Worm (Caenorhabditis elegans) whole organism, L3 larva: Measurements from ENCODE around the gene elli-1.
"Not testable (repeated sequence)": the region's sequence is repeated elsewhere in the genome, so short reads cannot be mapped to it uniquely, and the experiment has no call there.

Source experiments
- R02D3.7 ChIP-seq: fragments of 150-350 bp; optimal IDR thresholded peaks from 2 replicates; lab custom pipeline; 2014; ENCODE audit warnings: missing biosample characterization, missing genetic modification characterization
- aly-2 ChIP-seq: fragments of 150-350 bp; optimal IDR thresholded peaks from 2 replicates; lab custom pipeline; 2014; ENCODE audit warnings: missing biosample characterization, missing genetic modification characterization
- ama-1 ChIP-seq: fragments of 150-350 bp; optimal IDR thresholded peaks from 2 replicates; lab custom pipeline; 2018
- ceh-82 ChIP-seq: fragments of 150-350 bp; optimal IDR thresholded peaks from 2 replicates; lab custom pipeline; 2014; ENCODE audit warnings: missing biosample characterization, missing genetic modification characterization
- ceh-9 ChIP-seq: sonication (generic microtip); optimal IDR thresholded peaks from 2 replicates; lab custom pipeline; 2018; ENCODE audit warnings: missing biosample characterization, missing genetic modification characterization
- daf-12 ChIP-seq: fragments of 150-350 bp; optimal IDR thresholded peaks from 2 replicates; lab custom pipeline; 2014; ENCODE audit warnings: missing biosample characterization, missing genetic modification reagents, missing genetic modification characterization
- egl-27 ChIP-seq: sonication (generic microtip); optimal IDR thresholded peaks from 4 replicates; lab custom pipeline; 2017; ENCODE audit warnings: missing biosample characterization, missing genetic modification reagents, missing genetic modification characterization
- egl-5 ChIP-seq: fragments of 150-350 bp; optimal IDR thresholded peaks from 2 replicates; lab custom pipeline; 2017; ENCODE audit warnings: missing biosample characterization, missing genetic modification reagents, missing genetic modification characterization, inconsistent platforms
- elt-3 ChIP-seq, 3 experiments: fragments of 150-350 bp in 1 of 3; sonication (generic microtip) in 2 of 3; optimal IDR thresholded peaks; 2 replicates in 2 of 3; 4 replicates in 1 of 3; lab custom pipeline; 2014 to 2017; ENCODE audit warnings: missing biosample characterization in 3 of 3, missing genetic modification characterization in 3 of 3
- eor-1 ChIP-seq, 2 experiments: fragments of 150-350 bp; optimal IDR thresholded peaks; 2 replicates each; lab custom pipeline; 2014 to 2018; ENCODE audit warnings: missing biosample characterization in 2 of 2, missing genetic modification characterization in 2 of 2
- fkh-10 ChIP-seq: sonication (generic microtip); optimal IDR thresholded peaks from 2 replicates; lab custom pipeline; 2017; ENCODE audit warnings: missing biosample characterization, missing genetic modification reagents, missing genetic modification characterization
- fkh-2 ChIP-seq: fragments of 150-350 bp; optimal IDR thresholded peaks from 2 replicates; lab custom pipeline; 2014; ENCODE audit warnings: missing biosample characterization, missing genetic modification reagents, missing genetic modification characterization
- jun-1 ChIP-seq: fragments of 150-350 bp; optimal IDR thresholded peaks from 2 replicates; lab custom pipeline; 2014; ENCODE audit warnings: missing biosample characterization, missing genetic modification reagents, missing genetic modification characterization
- lin-15B ChIP-seq: fragments of 150-350 bp; optimal IDR thresholded peaks from 2 replicates; lab custom pipeline; 2014; ENCODE audit warnings: missing biosample characterization, missing genetic modification characterization
- lin-39 ChIP-seq: fragments of 150-350 bp; optimal IDR thresholded peaks from 2 replicates; lab custom pipeline; 2018; ENCODE audit warnings: missing biosample characterization, missing genetic modification reagents, missing genetic modification characterization
- lsy-12 ChIP-seq: sonication (generic microtip); optimal IDR thresholded peaks from 2 replicates; lab custom pipeline; 2016; ENCODE audit warnings: mild to moderate bottlenecking, missing genetic modification characterization, missing compliant biosample characterization
- mdl-1 ChIP-seq: fragments of 150-350 bp; optimal IDR thresholded peaks from 2 replicates; lab custom pipeline; 2014; ENCODE audit warnings: missing biosample characterization, missing genetic modification characterization
- mml-1 ChIP-seq: fragments of 150-350 bp; sonication (generic microtip); optimal IDR thresholded peaks from 3 replicates; lab custom pipeline; 2014; ENCODE audit warnings: missing biosample characterization, missing genetic modification characterization
- nfya-1 ChIP-seq: sonication (generic microtip); optimal IDR thresholded peaks from 2 replicates; lab custom pipeline; 2017; ENCODE audit warnings: missing genetic modification characterization, mild to moderate bottlenecking, missing compliant biosample characterization, antibody characterized with exemption, moderate library complexity; ENCODE audit not compliant: insufficient read depth
- nhr-12 ChIP-seq: fragments of 150-350 bp; optimal IDR thresholded peaks from 2 replicates; lab custom pipeline; 2014; ENCODE audit warnings: missing biosample characterization, missing genetic modification characterization
- nhr-23 ChIP-seq: fragments of 150-350 bp; optimal IDR thresholded peaks from 2 replicates; lab custom pipeline; 2014; ENCODE audit warnings: missing biosample characterization, missing genetic modification reagents, missing genetic modification characterization
- nhr-25 ChIP-seq: sonication (generic microtip); optimal IDR thresholded peaks from 2 replicates; lab custom pipeline; 2017; ENCODE audit warnings: missing biosample characterization, missing genetic modification characterization
- nhr-28 ChIP-seq: fragments of 150-350 bp; optimal IDR thresholded peaks from 2 replicates; lab custom pipeline; 2014; ENCODE audit warnings: missing biosample characterization, missing genetic modification characterization
- nhr-43 ChIP-seq: sonication (generic microtip); optimal IDR thresholded peaks from 2 replicates; lab custom pipeline; 2016; ENCODE audit warnings: mild to moderate bottlenecking, missing genetic modification characterization, missing compliant biosample characterization; ENCODE audit not compliant: poor library complexity, severe bottlenecking
- nhr-67 ChIP-seq: fragments of 150-350 bp; optimal IDR thresholded peaks from 2 replicates; lab custom pipeline; 2014; ENCODE audit warnings: missing biosample characterization, missing genetic modification characterization
- nhr-76 ChIP-seq: fragments of 150-350 bp; sonication (generic microtip); optimal IDR thresholded peaks from 5 replicates; lab custom pipeline; 2014; ENCODE audit warnings: missing biosample characterization, missing genetic modification characterization
- nhr-77 ChIP-seq: fragments of 150-350 bp; optimal IDR thresholded peaks from 2 replicates; lab custom pipeline; 2014; ENCODE audit warnings: missing biosample characterization, missing genetic modification characterization
- snpc-4 ChIP-seq: fragments of 150-350 bp; optimal IDR thresholded peaks from 2 replicates; lab custom pipeline; 2014; ENCODE audit warnings: missing biosample characterization, missing genetic modification characterization
- tbx-2 ChIP-seq: sonication (generic microtip); optimal IDR thresholded peaks from 2 replicates; lab custom pipeline; 2016; ENCODE audit warnings: mild to moderate bottlenecking, missing genetic modification characterization, missing compliant biosample characterization
- unc-39 ChIP-seq: sonication (generic microtip); optimal IDR thresholded peaks from 4 replicates; lab custom pipeline; 2017; ENCODE audit warnings: missing biosample characterization, missing genetic modification characterization
- unc-62 ChIP-seq: fragments of 150-350 bp; sonication (generic microtip); optimal IDR thresholded peaks from 4 replicates; lab custom pipeline; 2014; ENCODE audit warnings: missing biosample characterization, missing genetic modification reagents, missing genetic modification characterization
- zag-1 ChIP-seq: fragments of 150-350 bp; optimal IDR thresholded peaks from 2 replicates; lab custom pipeline; 2014; ENCODE audit warnings: missing biosample characterization, missing genetic modification characterization
- ztf-11 ChIP-seq: fragments of 150-350 bp; optimal IDR thresholded peaks from 2 replicates; lab custom pipeline; 2014; ENCODE audit warnings: missing biosample characterization, missing genetic modification characterization
- ztf-4 ChIP-seq: fragments of 150-350 bp; optimal IDR thresholded peaks from 2 replicates; lab custom pipeline; 2014; ENCODE audit warnings: missing biosample characterization, missing genetic modification characterization

Gene elli-1

ce11 chrIV:8724907-8725306 is 29.7 kb downstream of the elli-1 start:
- TF ChIP-seq fkh-10 (GFP tag; lab: Kevin White, UChicago) = no peak
- TF ChIP-seq elt-3 (tag; optimal IDR thresholded peaks at IDR 0.05; lab: Kevin White, UChicago) = no peak
- TF ChIP-seq nhr-12 (tag; lab: Kevin White, UChicago) = no peak
- TF ChIP-seq nhr-76 (tag; lab: Kevin White, UChicago) = no peak

- TF ChIP-seq egl-5 (no peak), lin-15B (no peak), nhr-12 (tag; lab: Kevin White, UChicago) (no peak), tbx-2 (tag; lab: Kevin White, UChicago) (no peak), nhr-77 (no peak), ceh-9 (tag; lab: Kevin White, UChicago) (no peak), zag-1 (tag; lab: Kevin White, UChicago) (no peak), nhr-25 (no peak), nhr-23 (tag; lab: Kevin White, UChicago) (no peak), lsy-12 (tag; lab: Kevin White, UChicago) (no peak), nfya-1 (no peak), lin-39 (tag; lab: Kevin White, UChicago) (no peak), unc-62 (GFP tag; lab: Kevin White, UChicago) (no peak), daf-12 (tag; lab: Kevin White, UChicago) (no peak), nhr-28 (tag; lab: Kevin White, UChicago) (no peak), ztf-11 (no peak), fkh-2 (tag; lab: Kevin White, UChicago) (no peak), R02D3.7 (tag; lab: Kevin White, UChicago) (no peak), mdl-1 (tag; lab: Kevin White, UChicago) (no peak)
Observed at ce11 chrIV:8723720-8724119, 30.9 kb downstream of the elli-1 start, which contains the start of gene F21D5.9. TSS of gene F21D5.9 (plus strand) at chrIV:8724020.

ce11 chrIV:8722801-8723200 is 31.8 kb downstream of the elli-1 start:
- no peak for TF ChIP-seq fkh-10 (GFP tag; lab: Kevin White, UChicago)
- TF ChIP-seq R02D3.7 (tag; lab: Kevin White, UChicago) = no peak
- no peak for TF ChIP-seq snpc-4 (tag; lab: Kevin White, UChicago)
- TF ChIP-seq nhr-23 (tag; lab: Kevin White, UChicago) = no peak
- no peak for TF ChIP-seq ztf-4 (tag; lab: Kevin White, UChicago)
- TF ChIP-seq ama-1 = no peak
- TF ChIP-seq ceh-82 (tag; lab: Kevin White, UChicago) = no peak
- TF ChIP-seq egl-27 (tag; lab: Kevin White, UChicago) = no peak
- TF ChIP-seq jun-1 = no peak
- TF ChIP-seq nhr-12 (tag; lab: Kevin White, UChicago) = no peak
- no peak for TF ChIP-seq unc-39 (tag; lab: Kevin White, UChicago)
- TF ChIP-seq nhr-67 = no peak
- TF ChIP-seq aly-2 = no peak
- no peak for TF ChIP-seq eor-1 (tag; optimal IDR thresholded peaks at IDR 0.05; lab: Kevin White, UChicago)
- no peak for TF ChIP-seq elt-3 (tag; optimal IDR thresholded peaks at IDR 0.05; lab: Kevin White, UChicago)
- TF ChIP-seq daf-12 (tag; lab: Kevin White, UChicago) = no peak
- no peak for TF ChIP-seq tbx-2 (tag; lab: Kevin White, UChicago)
- TF ChIP-seq egl-5 = no peak

ce11 chrIV:8718153-8718552 is 36.5 kb downstream of the elli-1 start, which contains the start of gene H23L24.1:
TSS of gene H23L24.1 (plus strand) at chrIV:8718453.
- TF ChIP-seq aly-2 (no peak), mml-1 (tag; lab: Kevin White, UChicago) (no peak), egl-5 (no peak), lin-15B (no peak), nhr-25 (no peak), elt-3 (tag; optimal IDR thresholded peaks at IDR 0.05; lab: Kevin White, UChicago) (no peak), ceh-82 (tag; lab: Kevin White, UChicago) (no peak)

ce11 chrIV:8715032-8715431 is 39.6 kb downstream of the elli-1 start, which contains the start of the genes parg-2 and ipla-5:
TSS of gene parg-2 (minus strand) at chrIV:8715132.
TSS of gene ipla-5 (plus strand) at chrIV:8715247.
- TF ChIP-seq unc-39, nhr-43, R02D3.7 (tag; lab: Kevin White, UChicago): not testable (repeated sequence)
